Worm (Caenorhabditis elegans) whole organism, midembryonic: ENCODE data around the gene C26D10.4.
A peak's percentile ranks its signal among the peaks of the same experiment; 100 is the strongest.

Experiments used
- T22C8.4 ChIP-seq: fragments of 200-800 bp; sonication (Bioruptor generic); IDR thresholded peaks from 2 replicates; pipeline ENCODE4 v1.3.6; 2022; ENCODE audit warnings: missing genetic modification characterization, missing compliant biosample characterization
- cog-1 ChIP-seq: sonication (generic microtip); optimal IDR thresholded peaks from 2 replicates; lab custom pipeline; 2016; ENCODE audit warnings: missing genetic modification characterization, missing compliant biosample characterization
- flt-1 ChIP-seq: fragments of 200-800 bp; sonication (Bioruptor generic); IDR thresholded peaks from 2 replicates; pipeline ENCODE4 v1.3.6; 2022; ENCODE audit warnings: missing genetic modification characterization, missing compliant biosample characterization
- klf-2 ChIP-seq: fragments of 200-800 bp; sonication (Bioruptor generic); conservative IDR thresholded peaks from 2 replicates; pipeline ENCODE4 v1.3.6; 2022; ENCODE audit warnings: missing genetic modification reagents, missing genetic modification characterization, missing compliant biosample characterization
- med-1 ChIP-seq: sonication (generic microtip); optimal IDR thresholded peaks from 2 replicates; lab custom pipeline; 2017; ENCODE audit warnings: missing genetic modification characterization, mild to moderate bottlenecking, missing compliant biosample characterization, antibody characterized with exemption, missing genetic modification reagents; ENCODE audit not compliant: insufficient read depth
- ref-1 ChIP-seq: fragments of 200-800 bp; sonication (Bioruptor generic); conservative IDR thresholded peaks from 2 replicates; pipeline ENCODE4 v1.3.6; 2022; ENCODE audit warnings: missing genetic modification reagents, missing genetic modification characterization, missing compliant biosample characterization
- tab-1 ChIP-seq: fragments of 200-800 bp; sonication (Bioruptor generic); IDR thresholded peaks from 2 replicates; pipeline ENCODE4 v1.3.6; 2022; ENCODE audit warnings: missing genetic modification characterization, missing compliant biosample characterization
- ztf-23 ChIP-seq: fragments of 200-800 bp; sonication (Bioruptor generic); IDR thresholded peaks from 2 replicates; pipeline ENCODE4 v1.3.6; 2022; ENCODE audit warnings: missing genetic modification reagents, missing genetic modification characterization, missing compliant biosample characterization
- ztf-29 ChIP-seq: fragments of 200-800 bp; sonication (Bioruptor generic); IDR thresholded peaks from 2 replicates; pipeline ENCODE4 v1.3.6; 2022; ENCODE audit warnings: missing genetic modification reagents, missing genetic modification characterization, missing compliant biosample characterization

C26D10.4 gene

DNA sequence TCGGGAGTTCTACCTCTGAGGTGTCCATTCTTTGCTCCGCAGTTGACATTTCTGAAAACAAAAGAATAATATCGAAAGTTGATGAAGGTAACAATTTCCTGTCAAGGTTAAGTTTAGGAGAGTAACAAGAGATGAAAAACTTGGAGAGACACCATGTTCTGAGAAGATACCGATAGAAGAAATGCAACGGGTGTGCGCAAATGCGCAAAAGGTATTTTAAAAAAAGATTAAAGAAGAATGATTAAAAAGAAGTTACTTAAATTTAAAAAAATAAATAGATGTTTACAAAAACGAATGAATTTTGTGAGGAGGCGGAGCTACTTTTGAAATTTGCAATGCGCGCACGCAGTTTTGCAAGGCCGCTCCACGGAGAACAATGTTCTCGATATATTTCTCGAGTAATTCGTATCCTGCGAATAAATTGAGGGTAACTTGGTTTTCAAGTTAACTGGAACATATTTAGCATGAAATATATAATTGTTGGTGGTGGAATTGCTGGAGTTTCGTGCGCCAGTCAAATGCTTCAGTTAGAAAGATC, 4.5 kb upstream of the C26D10.4 start, which contains the start of the genes ran-3 and C26D10.3:
Gene ran-3, minus strand, starts transcription at position 51 of the 538 bp plus-strand sequence.
Gene C26D10.3, plus strand, starts transcription at position 385 of the 538 bp plus-strand sequence.
- TF ChIP-seq med-1 (GFP tag; lab: Kevin White, UChicago) (peak; percentile 84), ztf-23 (peak; percentile 72), cog-1 (tag; lab: Kevin White, UChicago) (peak; percentile 56), klf-2 (GFP tag; lab: Robert Waterston, UW) (peak; percentile 72; the same call in 1 of the 2 replicates), tab-1 (peak; percentile 60; the same call in 1 of the 2 replicates), ztf-29 (GFP tag; lab: Robert Waterston, UW) (no peak), ref-1 (no peak), flt-1 (GFP tag; lab: Robert Waterston, UW) (peak; percentile 70; the same call in 1 of the 2 replicates)

DNA sequence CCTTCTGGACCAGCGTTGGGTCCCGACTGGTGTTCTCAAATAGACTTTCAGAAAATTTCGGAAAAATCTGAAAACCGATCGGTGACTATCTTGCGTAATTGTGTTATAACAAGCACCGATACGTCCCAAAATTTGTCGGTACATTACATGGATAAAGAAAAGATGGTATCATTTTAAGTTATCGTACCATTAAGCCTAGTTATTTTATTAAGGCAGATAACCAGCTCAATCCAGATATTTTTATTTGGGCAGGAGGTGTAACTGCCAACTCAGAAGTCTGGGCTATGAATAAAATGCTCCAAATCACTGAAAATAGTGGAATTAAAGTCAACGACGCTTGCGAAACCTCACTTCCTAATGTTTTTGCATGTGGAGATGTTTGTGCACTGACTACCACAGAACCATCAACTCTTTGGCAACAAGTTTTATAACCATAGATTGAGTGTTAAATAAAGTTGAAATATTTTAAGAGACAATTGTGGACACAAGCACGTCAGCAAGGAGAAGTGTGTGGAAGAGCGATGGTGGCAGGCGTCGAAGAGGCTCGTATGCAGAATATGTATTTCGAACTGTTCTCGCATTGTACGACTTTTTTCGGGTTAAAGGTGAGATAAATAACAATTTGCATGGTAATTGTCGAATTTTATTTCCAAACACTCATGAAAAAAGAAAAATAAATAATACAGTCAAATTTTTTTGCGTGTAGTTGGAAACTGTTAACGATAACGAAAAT, 3.2 kb upstream of the C26D10.4 start:
- TF ChIP-seq ztf-23 (no peak), tab-1 (no peak), ztf-29 (GFP tag; lab: Robert Waterston, UW) (no peak), flt-1 (GFP tag; lab: Robert Waterston, UW) (no peak), klf-2 (GFP tag; lab: Robert Waterston, UW) (no peak), ref-1 (no peak), med-1 (GFP tag; lab: Kevin White, UChicago) (no peak), T22C8.4 (GFP tag; lab: Robert Waterston, UW) (no peak), cog-1 (tag; lab: Kevin White, UChicago) (no peak)

DNA sequence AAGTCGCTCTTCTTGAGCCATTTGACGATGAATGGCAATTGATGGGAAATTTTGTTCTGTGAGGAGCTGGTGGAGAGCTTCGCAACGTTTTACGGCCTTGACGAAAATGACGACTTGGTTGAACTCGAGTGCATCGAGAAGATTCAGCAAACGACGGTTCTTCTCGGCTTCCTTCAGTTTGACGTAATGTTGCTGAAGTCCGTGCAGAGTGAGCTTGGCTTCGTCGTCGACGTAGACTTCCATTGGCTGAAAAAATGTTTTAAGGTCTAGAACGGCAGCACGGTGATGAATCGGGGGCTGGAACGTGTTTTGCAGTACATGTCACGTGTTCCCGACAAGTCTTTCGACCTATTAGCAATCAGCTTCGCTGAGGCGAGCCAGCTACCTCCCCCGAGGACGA, 2.1 kb upstream of the C26D10.4 start:
- TF ChIP-seq cog-1 (tag; lab: Kevin White, UChicago) = no peak
- TF ChIP-seq ztf-29 (GFP tag; lab: Robert Waterston, UW) = no peak
- TF ChIP-seq ztf-23 = no peak
- no peak for TF ChIP-seq klf-2 (GFP tag; lab: Robert Waterston, UW)
- TF ChIP-seq tab-1 = no peak
- no peak for TF ChIP-seq ref-1
- TF ChIP-seq med-1 (GFP tag; lab: Kevin White, UChicago) = no peak
- no peak for TF ChIP-seq flt-1 (GFP tag; lab: Robert Waterston, UW)
- TF ChIP-seq T22C8.4 (GFP tag; lab: Robert Waterston, UW) = no peak

DNA sequence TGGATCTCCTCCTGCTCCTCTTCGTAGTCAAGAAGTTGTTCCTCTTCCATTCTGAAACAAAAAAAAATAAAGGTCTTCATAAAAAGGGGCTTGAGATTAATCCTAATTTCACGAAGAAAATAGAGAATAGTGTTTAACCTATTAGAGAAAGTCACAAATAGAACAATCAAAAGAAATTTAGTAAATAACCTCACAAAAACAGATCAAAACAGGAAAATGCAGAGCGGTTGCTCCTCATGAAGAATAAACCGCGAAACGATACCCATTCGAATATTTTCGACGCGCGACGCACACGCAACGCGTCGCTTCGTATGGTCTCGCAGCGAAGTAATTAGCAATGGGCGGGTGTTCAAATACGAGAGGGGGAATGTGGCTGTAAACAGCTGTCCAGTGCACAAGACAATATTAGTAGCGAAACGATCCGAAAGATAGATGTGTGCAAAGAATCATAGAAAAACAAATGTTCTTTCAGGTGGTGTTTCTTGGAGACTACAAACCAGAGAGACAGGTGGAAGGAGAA, 682 bp upstream of the C26D10.4 start, which contains the start of gene hel-1:
Gene hel-1, minus strand, starts transcription at position 51 of the 520 bp plus-strand sequence.
- 0 out of 2 replicates have a peak, but pooled peaks have one; percentile 12 for TF ChIP-seq tab-1
- TF ChIP-seq klf-2 (GFP tag; lab: Robert Waterston, UW) = no peak
- TF ChIP-seq cog-1 (tag; lab: Kevin White, UChicago) = peak; percentile 74

DNA sequence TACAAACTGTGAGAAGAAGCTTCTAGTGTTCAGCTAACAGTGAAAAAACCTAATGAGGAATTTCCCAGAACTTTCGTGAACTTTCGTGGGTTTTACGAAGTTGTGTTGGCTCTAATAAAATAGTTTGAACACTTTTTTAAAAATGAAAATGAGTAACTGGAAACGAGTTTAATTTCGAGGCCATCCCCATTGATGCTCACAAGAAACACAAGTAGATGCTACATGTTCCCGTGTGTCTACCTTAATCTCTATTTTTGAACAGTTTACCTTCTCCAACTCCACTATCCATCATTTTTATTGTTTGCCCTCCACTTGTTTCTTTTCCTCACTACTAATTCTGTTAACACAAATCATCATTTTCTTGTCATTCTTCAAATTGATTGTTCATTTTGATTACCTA, 4.1 kb downstream of the C26D10.4 start, which contains the start of gene C26D10.7:
Gene C26D10.7, plus strand, starts transcription at position 301 of the 400 bp plus-strand sequence.
- TF ChIP-seq ref-1 = no peak
- TF ChIP-seq T22C8.4 (GFP tag; lab: Robert Waterston, UW) = no peak
- no peak for TF ChIP-seq cog-1 (tag; lab: Kevin White, UChicago)
- TF ChIP-seq med-1 (GFP tag; lab: Kevin White, UChicago) = no peak
- TF ChIP-seq ztf-29 (GFP tag; lab: Robert Waterston, UW) = no peak
- TF ChIP-seq tab-1 = no peak
- TF ChIP-seq flt-1 (GFP tag; lab: Robert Waterston, UW) = no peak
- TF ChIP-seq klf-2 (GFP tag; lab: Robert Waterston, UW) = no peak
- TF ChIP-seq ztf-23 = no peak

DNA sequence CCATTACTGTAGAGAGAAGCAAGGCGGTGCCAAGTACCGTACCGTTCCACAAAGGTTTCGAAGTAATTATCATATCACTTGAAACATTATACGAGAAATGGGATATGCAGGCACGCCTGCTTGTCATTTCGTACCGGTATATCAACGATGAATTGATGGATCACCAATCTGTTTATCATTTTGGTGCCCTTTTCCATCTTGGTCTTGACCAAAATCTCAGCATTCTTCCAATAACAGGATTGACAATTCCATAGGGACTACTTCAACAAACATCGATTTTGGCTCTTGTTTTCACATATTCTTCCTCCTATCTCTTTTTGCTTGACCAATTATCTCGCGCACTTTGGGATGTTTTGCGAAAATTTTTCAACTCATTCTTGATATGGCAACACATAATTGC, 9.5 kb downstream of the C26D10.4 start:
- TF ChIP-seq med-1 (GFP tag; lab: Kevin White, UChicago) (no peak), cog-1 (tag; lab: Kevin White, UChicago) (no peak), flt-1 (GFP tag; lab: Robert Waterston, UW) (no peak), T22C8.4 (GFP tag; lab: Robert Waterston, UW) (no peak), tab-1 (no peak), ref-1 (no peak), ztf-29 (GFP tag; lab: Robert Waterston, UW) (no peak), klf-2 (GFP tag; lab: Robert Waterston, UW) (no peak), ztf-23 (no peak)

DNA sequence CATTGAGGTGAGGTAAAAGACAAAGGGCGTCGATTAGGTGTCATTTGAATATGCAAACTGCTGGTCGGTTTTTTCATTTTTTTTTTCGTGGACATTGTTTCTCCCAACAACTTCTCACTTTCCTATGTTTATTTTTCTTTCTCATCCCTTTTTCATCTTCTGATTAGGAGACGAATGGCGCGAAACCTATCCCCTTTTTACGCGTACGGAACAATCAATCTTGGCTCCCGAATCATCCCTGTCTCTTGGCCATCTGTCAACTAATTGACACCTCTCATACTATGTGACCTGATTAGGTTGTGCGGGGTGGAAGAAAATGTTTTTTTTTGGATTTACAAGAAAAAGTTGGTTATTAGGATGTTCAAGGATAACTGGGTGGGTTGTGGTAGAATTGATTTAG, 15.2 kb downstream of the C26D10.4 start:
- no peak for TF ChIP-seq med-1 (GFP tag; lab: Kevin White, UChicago)
- TF ChIP-seq ztf-29 (GFP tag; lab: Robert Waterston, UW) = no peak
- TF ChIP-seq T22C8.4 (GFP tag; lab: Robert Waterston, UW) = no peak
- TF ChIP-seq flt-1 (GFP tag; lab: Robert Waterston, UW) = no peak
- TF ChIP-seq cog-1 (tag; lab: Kevin White, UChicago) = no peak
- no peak for TF ChIP-seq ztf-23
- TF ChIP-seq tab-1 = no peak
- no peak for TF ChIP-seq klf-2 (GFP tag; lab: Robert Waterston, UW)
- no peak for TF ChIP-seq ref-1

DNA sequence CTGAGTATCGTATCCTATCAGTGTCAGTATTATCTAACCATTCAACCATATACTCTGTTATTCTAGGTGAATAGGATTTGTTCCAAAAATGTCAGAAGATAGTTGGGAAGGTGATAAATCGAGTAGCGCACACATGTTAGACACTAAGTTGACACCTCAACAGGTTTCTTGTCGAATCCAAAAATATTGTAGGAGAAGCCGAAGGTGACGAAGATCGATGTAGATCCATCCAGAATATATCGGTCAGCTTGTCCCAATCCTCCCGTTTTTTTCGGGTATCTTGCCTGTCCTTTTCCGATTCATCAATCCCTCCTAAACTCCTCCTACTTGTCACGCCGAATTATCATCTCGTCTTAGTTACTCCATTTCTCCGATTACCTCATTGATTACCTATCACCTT, 16.1 kb downstream of the C26D10.4 start:
- no peak for TF ChIP-seq tab-1
- no peak for TF ChIP-seq flt-1 (GFP tag; lab: Robert Waterston, UW)
- no peak for TF ChIP-seq T22C8.4 (GFP tag; lab: Robert Waterston, UW)
- TF ChIP-seq med-1 (GFP tag; lab: Kevin White, UChicago) = no peak
- TF ChIP-seq cog-1 (tag; lab: Kevin White, UChicago) = no peak
- no peak for TF ChIP-seq ztf-23
- no peak for TF ChIP-seq ref-1
- no peak for TF ChIP-seq ztf-29 (GFP tag; lab: Robert Waterston, UW)
- no peak for TF ChIP-seq klf-2 (GFP tag; lab: Robert Waterston, UW)

DNA sequence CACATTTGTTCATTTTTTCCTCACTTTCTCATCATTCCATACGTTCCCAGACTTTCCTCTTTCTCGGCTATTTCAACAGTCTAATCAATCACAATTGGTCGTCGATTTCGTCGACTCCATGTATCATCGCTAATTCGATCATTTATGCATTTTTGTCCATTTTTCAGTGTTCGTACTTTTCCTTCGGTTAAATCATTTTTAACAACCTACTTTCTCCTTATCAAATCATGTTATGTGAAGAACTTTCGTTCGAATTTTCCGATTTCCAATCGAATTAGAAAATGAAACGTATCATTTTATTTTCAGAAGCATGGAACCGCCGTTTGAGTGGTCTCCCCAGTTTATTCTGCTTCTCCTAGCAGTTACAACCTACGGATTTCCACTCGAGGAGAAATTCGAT, 16.8 kb downstream of the C26D10.4 start, which contains the start of gene eff-1:
Gene eff-1, plus strand, starts transcription at position 301 of the 400 bp plus-strand sequence.
- TF ChIP-seq med-1 (GFP tag; lab: Kevin White, UChicago) (no peak), T22C8.4 (GFP tag; lab: Robert Waterston, UW) (no peak), klf-2 (GFP tag; lab: Robert Waterston, UW) (no peak), ztf-23 (no peak), cog-1 (tag; lab: Kevin White, UChicago) (no peak), flt-1 (GFP tag; lab: Robert Waterston, UW) (no peak), ref-1 (no peak), tab-1 (no peak), ztf-29 (GFP tag; lab: Robert Waterston, UW) (no peak)
